Worm (Caenorhabditis elegans): ENCODE results near the gene clec-35.
A peak's percentile ranks its signal among the peaks of the same experiment; 100 is the strongest.

clec-35 gene

ce11 chrV:16840283-16840682 lies 13.6 kb downstream of the clec-35 start:
- TF ChIP-seq nhr-28 (tag; optimal IDR thresholded peaks at IDR 0.05) (peak; percentile 45), pqm-1 (tag; optimal IDR thresholded peaks at IDR 0.05) (peak; percentile 88), ctbp-1 (GFP tag; IDR thresholded peaks at IDR 0.05) (no peak), hlh-11 (tag; optimal IDR thresholded peaks at IDR 0.05) (peak; percentile 60), dmd-6 (GFP tag; IDR thresholded peaks at IDR 0.05) (peak; percentile 74)

DNA sequence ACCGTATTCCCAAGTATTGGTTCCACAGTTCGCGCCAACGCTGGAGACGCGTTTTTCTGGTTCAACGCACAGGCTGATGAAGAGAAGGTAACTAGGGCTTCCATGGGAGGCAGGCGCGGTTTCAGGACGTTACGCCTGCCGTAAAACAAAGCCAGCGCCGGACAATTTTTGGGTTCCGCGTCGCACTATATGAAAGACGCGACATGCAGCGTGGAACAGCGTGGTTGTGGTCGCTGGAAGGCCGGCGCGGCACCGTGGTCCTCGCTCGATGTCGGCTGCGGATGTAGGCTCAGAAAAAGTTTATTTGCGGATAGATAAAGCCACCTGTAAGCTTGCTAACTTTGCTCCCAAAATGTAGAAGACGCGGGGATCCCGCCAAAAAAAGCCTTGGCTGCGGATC lies 15.4 kb downstream of the clec-35 start:
- TF ChIP-seq skn-1 (tag; optimal IDR thresholded peaks at IDR 0.05) (no peak), unc-130 (GFP tag; optimal IDR thresholded peaks at IDR 0.05) (no peak), F44E2.7 (GFP tag; IDR thresholded peaks at IDR 0.05) (no peak), set-16 (GFP tag; IDR thresholded peaks at IDR 0.05) (peak; percentile 59), spr-1 (tag; optimal IDR thresholded peaks at IDR 0.05) (no peak)

DNA sequence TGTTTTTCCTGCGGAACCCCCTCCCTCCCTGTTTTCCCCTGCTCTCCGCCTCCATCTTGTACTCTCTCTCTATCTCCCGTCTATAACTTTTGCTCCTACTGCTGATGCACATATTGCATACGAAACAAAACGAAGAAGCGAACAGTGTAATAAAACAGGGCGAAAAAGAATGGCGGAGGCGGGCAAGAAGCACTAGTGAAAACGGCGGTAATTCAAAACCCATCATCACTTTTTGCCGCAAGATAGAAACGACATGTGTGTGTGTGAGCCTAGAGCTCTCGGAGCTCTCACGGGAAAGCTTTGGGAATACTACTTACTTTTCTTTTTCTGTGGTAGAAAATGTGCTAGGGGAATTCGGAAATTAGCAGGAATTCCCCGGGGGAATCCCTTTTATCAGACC lies 17.8 kb downstream of the clec-35 start:
- TF ChIP-seq jun-1 (tag; optimal IDR thresholded peaks at IDR 0.05), result no peak
- TF ChIP-seq dve-1 (tag; optimal IDR thresholded peaks at IDR 0.05; ENCODE audit: insufficient read depth), result no peak
- TF ChIP-seq hlh-11 (tag; optimal IDR thresholded peaks at IDR 0.05), result peak; percentile 13
- TF ChIP-seq ztf-7 (tag; optimal IDR thresholded peaks at IDR 0.05), result no peak
- no peak for TF ChIP-seq arid-1 (GFP tag; conservative IDR thresholded peaks at IDR 0.05)
- no peak for TF ChIP-seq ztf-11 (tag; optimal IDR thresholded peaks at IDR 0.05)
- TF ChIP-seq mes-2 (tag; optimal IDR thresholded peaks at IDR 0.05; ENCODE audit: poor library complexity, severe bottlenecking), result no peak
- TF ChIP-seq dmd-8 (GFP tag; IDR thresholded peaks at IDR 0.05), result no peak
- no peak for TF ChIP-seq nhr-111 (GFP tag; optimal IDR thresholded peaks at IDR 0.05)
- no peak for TF ChIP-seq saeg-2 (GFP tag; IDR thresholded peaks at IDR 0.05)
- TF ChIP-seq ama-1 (optimal IDR thresholded peaks at IDR 0.05), result no peak
- no peak for TF ChIP-seq fos-1 (tag; optimal IDR thresholded peaks at IDR 0.05)
- no peak for TF ChIP-seq F44E2.7 (GFP tag; IDR thresholded peaks at IDR 0.05)
- TF ChIP-seq lin-38 (GFP tag; IDR thresholded peaks at IDR 0.05), result no peak
- TF ChIP-seq rbr-2 (tag; optimal IDR thresholded peaks at IDR 0.05), result no peak
- peak in 1 of 2 experiments; percentile 91 for TF ChIP-seq unc-62 (GFP tag; optimal IDR thresholded peaks at IDR 0.05 in 1 of 2)
- no peak for TF ChIP-seq unc-62 (tag; optimal IDR thresholded peaks at IDR 0.05)

DNA sequence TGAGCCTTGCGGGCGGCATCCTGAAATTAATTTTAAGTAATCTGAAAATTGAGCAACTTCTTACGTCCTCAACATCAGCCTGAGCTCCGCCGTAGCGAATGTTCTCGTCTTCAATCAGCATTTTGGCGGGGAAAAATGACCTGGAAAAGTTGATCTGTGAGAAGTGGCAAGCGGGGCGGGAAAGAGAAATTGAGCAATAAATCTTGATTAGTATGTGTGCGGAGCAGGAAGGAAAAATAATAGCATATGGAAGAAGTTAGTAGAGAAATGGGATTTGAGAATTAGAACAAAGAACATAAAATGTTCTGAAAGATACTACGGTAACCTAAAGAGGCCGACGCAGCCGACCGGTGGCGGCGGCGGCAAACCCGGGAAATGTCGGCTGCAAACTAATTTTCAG lies 18.9 kb downstream of the clec-35 start, which contains the start of gene tni-3:
Gene tni-3 (minus strand): TSS at position 140 of the 400 bp plus-strand sequence.
- no peak for TF ChIP-seq zip-2 (tag; optimal IDR thresholded peaks at IDR 0.05)

- TF ChIP-seq set-16 (GFP tag; IDR thresholded peaks at IDR 0.05) (peak; percentile 86), aha-1 (tag) (no peak), F37D6.2 (tag; optimal IDR thresholded peaks at IDR 0.05) (no peak), F10B5.3 (tag; optimal IDR thresholded peaks at IDR 0.05) (no peak), ceh-32 (tag; optimal IDR thresholded peaks at IDR 0.05; ENCODE audit: poor library complexity) (no peak)
These were observed 20.2 kb downstream of the clec-35 start for ce11 chrV:16833672-16834071.

ce11 chrV:16832865-16833264 lies 21.0 kb downstream of the clec-35 start, which contains the start of gene phy-3:
Gene phy-3 (plus strand): TSS chrV:16833165.
- TF ChIP-seq R02D3.7 (tag; optimal IDR thresholded peaks at IDR 0.05) (no peak), duxl-1 (tag; optimal IDR thresholded peaks at IDR 0.05; ENCODE audit: poor library complexity) (no peak), lir-3 (tag; optimal IDR thresholded peaks at IDR 0.05) (no peak), lin-38 (GFP tag; IDR thresholded peaks at IDR 0.05) (no peak), lin-29 (GFP tag; IDR thresholded peaks at IDR 0.05) (no peak), lin-39 (tag; optimal IDR thresholded peaks at IDR 0.05) (no peak), madf-5 (GFP tag; IDR thresholded peaks at IDR 0.05) (no peak), F10B5.3 (tag; optimal IDR thresholded peaks at IDR 0.05) (no peak), hlh-30 (tag; optimal IDR thresholded peaks at IDR 0.05; ENCODE audit: insufficient read depth) (no peak), ceh-20 (GFP tag; IDR thresholded peaks at IDR 0.05) (no peak), nhr-111 (GFP tag; optimal IDR thresholded peaks at IDR 0.05) (no peak), T26A8.4 (GFP tag; IDR thresholded peaks at IDR 0.05) (no peak), zfp-3 (GFP tag; conservative IDR thresholded peaks at IDR 0.05) (no peak), lin-13 (GFP tag; optimal IDR thresholded peaks at IDR 0.05) (no peak), dmd-9 (GFP tag; IDR thresholded peaks at IDR 0.05) (no peak)
